Worm (Caenorhabditis elegans) whole organism, young adult: ENCODE data around the gene str-5.

Experiments
- F57C9.4 ChIP-seq: sonication (generic microtip); optimal IDR thresholded peaks from 2 replicates; lab custom pipeline; 2017; ENCODE audit warnings: mild to moderate bottlenecking, missing genetic modification characterization, missing compliant biosample characterization
- Y53G8AR.9 ChIP-seq: fragments of 200-800 bp; sonication (Bioruptor generic); conservative IDR thresholded peaks from 2 replicates; pipeline ENCODE4 v1.3.6; 2022; ENCODE audit warnings: missing genetic modification reagents, missing genetic modification characterization, missing compliant biosample characterization
- Y56A3A.18 ChIP-seq: fragments of 200-800 bp; sonication (Bioruptor generic); IDR thresholded peaks from 2 replicates; pipeline ENCODE4 v1.3.6; 2022; ENCODE audit warnings: missing genetic modification reagents, missing genetic modification characterization, missing compliant biosample characterization
- Y79H2A.3 ChIP-seq: fragments of 200-800 bp; sonication (Bioruptor generic); conservative IDR thresholded peaks from 2 replicates; pipeline ENCODE4 v1.3.6; 2022; ENCODE audit warnings: missing genetic modification reagents, missing genetic modification characterization, missing compliant biosample characterization
- ama-1 ChIP-seq, 3 experiments: fragments of 150-350 bp in 1 of 3; sonication (generic microtip) in 2 of 3; optimal IDR thresholded peaks; 2 replicates each; lab custom pipeline; 2014 to 2018; ENCODE audit warnings: missing biosample characterization in 2 of 3, missing genetic modification characterization in 2 of 3, missing genetic modification reagents in 2 of 3
- ceh-100 ChIP-seq: fragments of 200-800 bp; sonication (Bioruptor generic); IDR thresholded peaks from 2 replicates; pipeline ENCODE4 v1.3.6; 2022; ENCODE audit warnings: missing genetic modification reagents, missing genetic modification characterization, missing compliant biosample characterization
- dpl-1 ChIP-seq: fragments of 150-350 bp; optimal IDR thresholded peaks from 2 replicates; lab custom pipeline; 2014; ENCODE audit warnings: missing biosample characterization, missing genetic modification reagents, missing genetic modification characterization
- ekl-4 ChIP-seq: fragments of 200-800 bp; sonication (Bioruptor generic); IDR thresholded peaks from 2 replicates; pipeline ENCODE4 v1.3.6; 2022; ENCODE audit warnings: missing genetic modification reagents, missing genetic modification characterization, missing compliant biosample characterization
- hrde-1 ChIP-seq: sonication (generic microtip); optimal IDR thresholded peaks from 2 replicates; lab custom pipeline; 2016; ENCODE audit warnings: missing genetic modification characterization, mild to moderate bottlenecking, missing compliant biosample characterization, moderate library complexity, missing genotype, missing genetic modification reagents, borderline replicate concordance
- mxl-1 ChIP-seq: sonication (generic microtip); optimal IDR thresholded peaks from 2 replicates; lab custom pipeline; 2016; ENCODE audit warnings: missing genetic modification characterization, missing compliant biosample characterization
- snpc-1.1 ChIP-seq: sonication (generic microtip); optimal IDR thresholded peaks from 2 replicates; lab custom pipeline; 2017; ENCODE audit warnings: missing genetic modification characterization, mild to moderate bottlenecking, missing compliant biosample characterization, antibody characterized with exemption, moderate library complexity, missing genotype, missing genetic modification reagents; ENCODE audit not compliant: insufficient read depth
- unc-62 ChIP-seq: fragments of 150-350 bp; optimal IDR thresholded peaks from 2 replicates; lab custom pipeline; 2014; ENCODE audit warnings: missing biosample characterization, missing genetic modification reagents, missing genetic modification characterization

- TF ChIP-seq ceh-100 (GFP tag; lab: Robert Waterston, UW): peak; percentile 85
- no peak for TF ChIP-seq dpl-1 (GFP tag; lab: Kevin White, UChicago)
- TF ChIP-seq mxl-1 (tag; lab: Kevin White, UChicago): no peak
- no peak for TF ChIP-seq Y56A3A.18 (GFP tag; lab: Robert Waterston, UW)
- TF ChIP-seq F57C9.4 (tag; lab: Kevin White, UChicago): no peak
- no peak for TF ChIP-seq hrde-1 (tag; lab: Kevin White, UChicago)
- no peak for TF ChIP-seq ekl-4
- TF ChIP-seq Y79H2A.3 (GFP tag; lab: Robert Waterston, UW): no peak
- no peak for TF ChIP-seq ama-1 (optimal IDR thresholded peaks at IDR 0.05; lab: Kevin White, UChicago)
- TF ChIP-seq ama-1 (GFP tag; optimal IDR thresholded peaks at IDR 0.05; lab: Kevin White, UChicago): no peak
- TF ChIP-seq snpc-1.1 (tag; lab: Kevin White, UChicago): no peak
- TF ChIP-seq Y53G8AR.9: no peak
- no peak for TF ChIP-seq unc-62 (GFP tag; lab: Kevin White, UChicago)
These were observed 16.0 kb downstream of the str-5 start, which contains the start of gene F57A10.4 for ce11 chrV:15769072-15769471.
